Worm (Caenorhabditis elegans): ENCODE measurements around the gene C34F6.9.

DNA sequence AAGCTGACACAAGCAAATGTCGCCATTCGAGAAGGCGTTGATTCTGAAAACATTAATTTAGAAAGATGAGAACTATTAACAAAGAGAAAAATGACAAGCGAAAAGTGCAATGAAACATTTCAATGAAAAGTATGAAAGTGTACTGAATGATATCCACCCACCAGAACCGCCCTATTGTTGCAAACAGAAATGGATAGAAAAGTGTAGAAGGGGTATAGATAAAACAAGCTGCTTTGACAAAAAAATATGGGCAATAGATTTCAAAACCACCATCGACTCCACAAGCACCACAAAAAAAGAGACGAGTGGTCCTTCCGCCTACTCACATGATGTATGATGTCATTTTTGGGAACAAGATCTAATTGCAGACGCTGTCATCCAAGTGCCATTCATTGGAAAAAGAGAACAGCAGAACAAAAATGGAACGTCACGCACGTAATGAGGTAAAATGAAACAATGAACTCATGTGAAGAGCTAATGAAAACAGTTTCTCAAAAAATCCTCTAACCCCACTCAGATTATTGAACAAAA lies 18.2 kb upstream of the C34F6.9 start, which contains the start of gene C34F6.10:
- TF ChIP-seq him-1 (tag; optimal IDR thresholded peaks at IDR 0.05) = no peak
- TF ChIP-seq W03F9.2 (tag; optimal IDR thresholded peaks at IDR 0.05) = no peak
